Worm (Caenorhabditis elegans) whole organism, L3 larva: ENCODE results near the gene str-254.
A peak's percentile ranks its signal among the peaks of the same experiment; 100 is the strongest.

ENCODE experiments used
- R02D3.7 ChIP-seq: fragments of 150-350 bp; optimal IDR thresholded peaks from 2 replicates; lab custom pipeline; 2014; ENCODE audit warnings: missing biosample characterization, missing genetic modification characterization
- ZK546.5 ChIP-seq: sonication (generic microtip); optimal IDR thresholded peaks from 2 replicates; lab custom pipeline; 2017; ENCODE audit warnings: missing biosample characterization, missing genetic modification characterization
- aly-2 ChIP-seq: fragments of 150-350 bp; optimal IDR thresholded peaks from 2 replicates; lab custom pipeline; 2014; ENCODE audit warnings: missing biosample characterization, missing genetic modification characterization
- ceh-28 ChIP-seq: fragments of 150-350 bp; optimal IDR thresholded peaks from 2 replicates; lab custom pipeline; 2014; ENCODE audit warnings: missing biosample characterization, missing genetic modification reagents, missing genetic modification characterization
- ceh-82 ChIP-seq: fragments of 150-350 bp; optimal IDR thresholded peaks from 2 replicates; lab custom pipeline; 2014; ENCODE audit warnings: missing biosample characterization, missing genetic modification characterization
- ceh-9 ChIP-seq: sonication (generic microtip); optimal IDR thresholded peaks from 2 replicates; lab custom pipeline; 2018; ENCODE audit warnings: missing biosample characterization, missing genetic modification characterization
- daf-12 ChIP-seq: fragments of 150-350 bp; optimal IDR thresholded peaks from 2 replicates; lab custom pipeline; 2014; ENCODE audit warnings: missing biosample characterization, missing genetic modification reagents, missing genetic modification characterization
- egl-5 ChIP-seq: fragments of 150-350 bp; optimal IDR thresholded peaks from 2 replicates; lab custom pipeline; 2017; ENCODE audit warnings: missing biosample characterization, missing genetic modification reagents, missing genetic modification characterization, inconsistent platforms
- elt-1 ChIP-seq: fragments of 150-350 bp; optimal IDR thresholded peaks from 2 replicates; lab custom pipeline; 2014; ENCODE audit warnings: missing biosample characterization, missing genetic modification characterization
- elt-2 ChIP-seq: sonication (generic microtip); optimal IDR thresholded peaks from 2 replicates; lab custom pipeline; 2016; ENCODE audit warnings: missing genetic modification reagents, mild to moderate bottlenecking, missing genetic modification characterization, missing compliant biosample characterization
- elt-3 ChIP-seq, 3 experiments: fragments of 150-350 bp in 1 of 3; sonication (generic microtip) in 2 of 3; optimal IDR thresholded peaks; 2 replicates in 2 of 3; 4 replicates in 1 of 3; lab custom pipeline; 2014 to 2017; ENCODE audit warnings: missing biosample characterization in 3 of 3, missing genetic modification characterization in 3 of 3
- eor-1 ChIP-seq, 2 experiments: fragments of 150-350 bp; optimal IDR thresholded peaks; 2 replicates each; lab custom pipeline; 2014 to 2018; ENCODE audit warnings: missing biosample characterization in 2 of 2, missing genetic modification characterization in 2 of 2
- fkh-2 ChIP-seq: fragments of 150-350 bp; optimal IDR thresholded peaks from 2 replicates; lab custom pipeline; 2014; ENCODE audit warnings: missing biosample characterization, missing genetic modification reagents, missing genetic modification characterization
- fos-1 ChIP-seq: fragments of 150-350 bp; optimal IDR thresholded peaks from 2 replicates; lab custom pipeline; 2014; ENCODE audit warnings: missing biosample characterization, missing genetic modification characterization
- hmg-11 ChIP-seq: sonication (generic microtip); optimal IDR thresholded peaks from 2 replicates; lab custom pipeline; 2016; ENCODE audit warnings: missing genetic modification characterization, missing compliant biosample characterization
- lin-15B ChIP-seq: fragments of 150-350 bp; optimal IDR thresholded peaks from 2 replicates; lab custom pipeline; 2014; ENCODE audit warnings: missing biosample characterization, missing genetic modification characterization
- lin-39 ChIP-seq: fragments of 150-350 bp; optimal IDR thresholded peaks from 2 replicates; lab custom pipeline; 2018; ENCODE audit warnings: missing biosample characterization, missing genetic modification reagents, missing genetic modification characterization
- lsy-12 ChIP-seq: sonication (generic microtip); optimal IDR thresholded peaks from 2 replicates; lab custom pipeline; 2016; ENCODE audit warnings: mild to moderate bottlenecking, missing genetic modification characterization, missing compliant biosample characterization
- mdl-1 ChIP-seq: fragments of 150-350 bp; optimal IDR thresholded peaks from 2 replicates; lab custom pipeline; 2014; ENCODE audit warnings: missing biosample characterization, missing genetic modification characterization
- mml-1 ChIP-seq: fragments of 150-350 bp; sonication (generic microtip); optimal IDR thresholded peaks from 3 replicates; lab custom pipeline; 2014; ENCODE audit warnings: missing biosample characterization, missing genetic modification characterization
- nfya-1 ChIP-seq: sonication (generic microtip); optimal IDR thresholded peaks from 2 replicates; lab custom pipeline; 2017; ENCODE audit warnings: missing genetic modification characterization, mild to moderate bottlenecking, missing compliant biosample characterization, antibody characterized with exemption, moderate library complexity; ENCODE audit not compliant: insufficient read depth
- nhr-11 ChIP-seq: fragments of 150-350 bp; optimal IDR thresholded peaks from 2 replicates; lab custom pipeline; 2014; ENCODE audit warnings: missing biosample characterization, missing genetic modification characterization
- nhr-23 ChIP-seq: fragments of 150-350 bp; optimal IDR thresholded peaks from 2 replicates; lab custom pipeline; 2014; ENCODE audit warnings: missing biosample characterization, missing genetic modification reagents, missing genetic modification characterization
- nhr-237 ChIP-seq: fragments of 150-350 bp; optimal IDR thresholded peaks from 2 replicates; lab custom pipeline; 2014; ENCODE audit warnings: missing biosample characterization, missing genetic modification characterization
- nhr-28 ChIP-seq: fragments of 150-350 bp; optimal IDR thresholded peaks from 2 replicates; lab custom pipeline; 2014; ENCODE audit warnings: missing biosample characterization, missing genetic modification characterization
- nhr-67 ChIP-seq: fragments of 150-350 bp; optimal IDR thresholded peaks from 2 replicates; lab custom pipeline; 2014; ENCODE audit warnings: missing biosample characterization, missing genetic modification characterization
- nhr-76 ChIP-seq: fragments of 150-350 bp; sonication (generic microtip); optimal IDR thresholded peaks from 5 replicates; lab custom pipeline; 2014; ENCODE audit warnings: missing biosample characterization, missing genetic modification characterization
- nhr-77 ChIP-seq: fragments of 150-350 bp; optimal IDR thresholded peaks from 2 replicates; lab custom pipeline; 2014; ENCODE audit warnings: missing biosample characterization, missing genetic modification characterization
- pqm-1 ChIP-seq: fragments of 150-350 bp; optimal IDR thresholded peaks from 2 replicates; lab custom pipeline; 2017; ENCODE audit warnings: missing biosample characterization, missing genetic modification characterization, inconsistent platforms
- sea-2 ChIP-seq: fragments of 150-350 bp; sonication (generic microtip); optimal IDR thresholded peaks from 4 replicates; lab custom pipeline; 2014; ENCODE audit warnings: missing biosample characterization, missing genetic modification reagents, missing genetic modification characterization
- skn-1 ChIP-seq: fragments of 150-350 bp; optimal IDR thresholded peaks from 2 replicates; lab custom pipeline; 2014; ENCODE audit warnings: missing biosample characterization, missing genetic modification characterization
- tbx-2 ChIP-seq: sonication (generic microtip); optimal IDR thresholded peaks from 2 replicates; lab custom pipeline; 2016; ENCODE audit warnings: mild to moderate bottlenecking, missing genetic modification characterization, missing compliant biosample characterization
- unc-39 ChIP-seq: sonication (generic microtip); optimal IDR thresholded peaks from 4 replicates; lab custom pipeline; 2017; ENCODE audit warnings: missing biosample characterization, missing genetic modification characterization
- zag-1 ChIP-seq: fragments of 150-350 bp; optimal IDR thresholded peaks from 2 replicates; lab custom pipeline; 2014; ENCODE audit warnings: missing biosample characterization, missing genetic modification characterization
- ztf-11 ChIP-seq: fragments of 150-350 bp; optimal IDR thresholded peaks from 2 replicates; lab custom pipeline; 2014; ENCODE audit warnings: missing biosample characterization, missing genetic modification characterization
- ztf-4 ChIP-seq: fragments of 150-350 bp; optimal IDR thresholded peaks from 2 replicates; lab custom pipeline; 2014; ENCODE audit warnings: missing biosample characterization, missing genetic modification characterization

The str-254 gene

ce11 chrV:16158391-16158790 is 5.1 kb upstream of the str-254 start, which contains the start of gene str-99:
Gene str-99 (minus strand): TSS chrV:16158491.
- TF ChIP-seq ztf-11 (no peak), lin-15B (tag; lab: Kevin White, UChicago) (no peak), nhr-77 (no peak), nfya-1 (tag; lab: Kevin White, UChicago) (no peak), nhr-11 (tag; lab: Kevin White, UChicago) (no peak), unc-39 (no peak), ceh-9 (tag; lab: Kevin White, UChicago) (no peak), daf-12 (tag; lab: Kevin White, UChicago) (no peak), eor-1 (tag; optimal IDR thresholded peaks at IDR 0.05; lab: Kevin White, UChicago) (no peak), nhr-23 (tag; lab: Kevin White, UChicago) (no peak), skn-1 (tag; lab: Kevin White, UChicago) (no peak), ZK546.5 (no peak), elt-3 (tag; optimal IDR thresholded peaks at IDR 0.05; lab: Kevin White, UChicago) (no peak), ztf-4 (no peak), nhr-237 (no peak)

ce11 chrV:16155111-16155510 is 1.8 kb upstream of the str-254 start, which contains the start of gene str-97:
Gene str-97 (minus strand): TSS chrV:16155211.
- no peak for TF ChIP-seq lin-15B (tag; lab: Kevin White, UChicago)
- TF ChIP-seq nhr-76, result no peak
- no peak for TF ChIP-seq mdl-1
- TF ChIP-seq fos-1 (tag; lab: Kevin White, UChicago), result no peak
- no peak for TF ChIP-seq ceh-82

ce11 chrV:16148805-16149204 is 4.5 kb downstream of the str-254 start, which contains the start of gene F10A3.4:
Gene F10A3.4 (plus strand): TSS chrV:16149105.
- peak; percentile 15 for TF ChIP-seq elt-2 (tag; lab: Kevin White, UChicago)
- no peak for TF ChIP-seq elt-3 (tag; optimal IDR thresholded peaks at IDR 0.05; lab: Kevin White, UChicago)

DNA sequence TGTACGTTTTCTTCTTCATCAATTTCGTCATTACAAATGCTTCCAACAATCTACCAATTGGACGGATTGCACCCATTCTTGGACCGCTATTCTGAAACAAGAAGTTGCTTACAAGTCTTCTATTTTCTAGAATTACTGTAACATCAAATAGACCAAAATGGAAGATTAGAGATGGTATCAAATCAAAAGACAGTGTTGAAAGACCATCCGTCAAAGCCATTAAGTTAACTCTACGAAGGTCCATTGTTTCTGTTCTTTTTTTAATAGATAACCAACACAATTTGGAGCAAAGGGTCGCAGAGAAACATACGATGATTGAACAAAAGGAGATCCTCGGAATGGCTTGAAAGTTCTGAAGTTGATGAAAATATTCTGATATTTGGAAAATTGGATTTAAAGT is 8.3 kb downstream of the str-254 start:
- TF ChIP-seq aly-2 (tag; lab: Kevin White, UChicago) (no peak), lin-15B (tag; lab: Kevin White, UChicago) (no peak), lin-39 (tag; lab: Kevin White, UChicago) (no peak), nhr-76 (no peak), elt-1 (tag; lab: Kevin White, UChicago) (no peak), daf-12 (tag; lab: Kevin White, UChicago) (no peak), hmg-11 (tag; lab: Kevin White, UChicago) (no peak), nhr-28 (tag; lab: Kevin White, UChicago) (no peak), fos-1 (tag; lab: Kevin White, UChicago) (no peak), tbx-2 (tag; lab: Kevin White, UChicago) (no peak), mml-1 (no peak), sea-2 (GFP tag; lab: Kevin White, UChicago) (no peak), zag-1 (tag; lab: Kevin White, UChicago) (no peak), fkh-2 (tag; lab: Kevin White, UChicago) (no peak)

- TF ChIP-seq skn-1 (tag; lab: Kevin White, UChicago), result peak; percentile 15
- TF ChIP-seq nhr-67 (tag; lab: Kevin White, UChicago), result no peak
- peak; percentile 58 for TF ChIP-seq pqm-1 (tag; lab: Kevin White, UChicago)
- peak; percentile 80 for TF ChIP-seq elt-2 (tag; lab: Kevin White, UChicago)
- TF ChIP-seq, all 47 proteins: peak for 3
Observed at ce11 chrV:16143066-16143581, 10.2 kb downstream of the str-254 start, which contains the start of gene fbxa-88. Gene fbxa-88 (minus strand): TSS chrV:16143116.

- TF ChIP-seq nhr-237 (no peak), mml-1 (no peak), elt-3 (tag; optimal IDR thresholded peaks at IDR 0.05; lab: Kevin White, UChicago) (no peak), hmg-11 (tag; lab: Kevin White, UChicago) (no peak), unc-39 (no peak), fkh-2 (tag; lab: Kevin White, UChicago) (no peak), ceh-9 (tag; lab: Kevin White, UChicago) (no peak), nhr-76 (no peak), aly-2 (tag; lab: Kevin White, UChicago) (no peak), egl-5 (no peak), ceh-28 (no peak), mdl-1 (no peak), fos-1 (tag; lab: Kevin White, UChicago) (no peak), R02D3.7 (tag; lab: Kevin White, UChicago) (no peak), ceh-82 (no peak), elt-2 (tag; lab: Kevin White, UChicago) (no peak), pqm-1 (tag; lab: Kevin White, UChicago) (no peak), nhr-67 (tag; lab: Kevin White, UChicago) (no peak), lsy-12 (tag; lab: Kevin White, UChicago) (no peak)
- TF ChIP-seq, all 47 proteins: peak for 0
Observed at ce11 chrV:16142371-16142770, 10.9 kb downstream of the str-254 start, which contains the start of gene fbxa-18. Gene fbxa-18 (plus strand): TSS chrV:16142671.
